Fruit fly (Drosophila melanogaster) whole organism, embryonic: ENCODE data around the gene Top3alpha.

Source experiments
- ATbp ChIP-seq: fragments of 200-800 bp; sonication (Bioruptor generic); optimal IDR thresholded peaks from 2 replicates; lab custom pipeline; 2017; ENCODE audit warnings: missing biosample characterization, mild to moderate bottlenecking, missing genetic modification characterization, missing genetic modification reagents
- CG10147 ChIP-seq: fragments of 200-800 bp; sonication (Bioruptor generic); optimal IDR thresholded peaks from 2 replicates; lab custom pipeline; 2019; ENCODE audit warnings: missing biosample characterization, mild to moderate bottlenecking, missing genetic modification characterization, moderate library complexity
- CG10274 ChIP-seq: fragments of 200-800 bp; sonication (Bioruptor generic); optimal IDR thresholded peaks from 3 replicates; lab custom pipeline; 2017; ENCODE audit warnings: missing biosample characterization, mild to moderate bottlenecking, missing genetic modification characterization
- CG10462 ChIP-seq: fragments of 200-800 bp; sonication (Bioruptor generic); optimal IDR thresholded peaks from 2 replicates; lab custom pipeline; 2016; ENCODE audit warnings: missing biosample characterization, missing genetic modification characterization
- CG10979 ChIP-seq: fragments of 200-800 bp; sonication (Bioruptor generic); optimal IDR thresholded peaks from 2 replicates; lab custom pipeline; 2018; ENCODE audit warnings: missing biosample characterization, mild to moderate bottlenecking, missing genetic modification characterization, moderate library complexity
- CG11085 ChIP-seq: fragments of 200-800 bp; sonication (Bioruptor generic); IDR thresholded peaks from 2 replicates; pipeline ENCODE4 v1.3.6; 2022; ENCODE audit warnings: missing biosample characterization, missing genetic modification characterization
- CG11723 ChIP-seq: fragments of 200-800 bp; sonication (Bioruptor generic); optimal IDR thresholded peaks from 2 replicates; lab custom pipeline; 2017; ENCODE audit warnings: missing biosample characterization, mild to moderate bottlenecking, missing genetic modification characterization
- CG13296 ChIP-seq: fragments of 200-800 bp; sonication (Bioruptor generic); optimal IDR thresholded peaks from 3 replicates; lab custom pipeline; 2018; ENCODE audit warnings: missing biosample characterization, mild to moderate bottlenecking, missing genetic modification characterization
- CG14441 ChIP-seq: fragments of 200-800 bp; sonication (Bioruptor generic); IDR thresholded peaks from 2 replicates; pipeline ENCODE4 v1.3.6; 2022; ENCODE audit warnings: missing biosample characterization, missing genetic modification characterization
- CG1529 ChIP-seq: fragments of 200-800 bp; sonication (Bioruptor generic); optimal IDR thresholded peaks from 3 replicates; lab custom pipeline; 2018; ENCODE audit warnings: missing biosample characterization, missing genetic modification characterization
- CG15601 ChIP-seq: fragments of 200-800 bp; sonication (Bioruptor generic); optimal IDR thresholded peaks from 3 replicates; lab custom pipeline; 2019; ENCODE audit warnings: missing biosample characterization, mild to moderate bottlenecking, missing genetic modification characterization, moderate library complexity
- CG1602 ChIP-seq: fragments of 200-800 bp; sonication (Bioruptor generic); optimal IDR thresholded peaks from 3 replicates; lab custom pipeline; 2016; ENCODE audit warnings: missing biosample characterization, missing genetic modification characterization
- CG1792 ChIP-seq: fragments of 200-800 bp; sonication (Bioruptor generic); optimal IDR thresholded peaks from 2 replicates; lab custom pipeline; 2016; ENCODE audit warnings: missing biosample characterization, missing genetic modification characterization
- CG18262 ChIP-seq: fragments of 200-800 bp; optimal IDR thresholded peaks from 3 replicates; lab custom pipeline; 2019; ENCODE audit warnings: missing biosample characterization, mild to moderate bottlenecking, missing genetic modification characterization, moderate library complexity
- CG31441 ChIP-seq: fragments of 200-800 bp; sonication (Bioruptor generic); IDR thresholded peaks from 2 replicates; pipeline ENCODE4 v1.3.6; 2022; ENCODE audit warnings: missing biosample characterization, missing genetic modification characterization
- CG33213 ChIP-seq: fragments of 200-800 bp; sonication (Bioruptor generic); optimal IDR thresholded peaks from 3 replicates; lab custom pipeline; 2016; ENCODE audit warnings: missing biosample characterization, missing genetic modification characterization
- CG3726 ChIP-seq: fragments of 200-800 bp; sonication (Bioruptor generic); IDR thresholded peaks from 3 replicates; pipeline ENCODE4, ENCODE4 v1.3.6; 2022; ENCODE audit warnings: missing biosample characterization, missing genetic modification characterization
- CG3847 ChIP-seq: fragments of 200-800 bp; sonication (Bioruptor generic); IDR thresholded peaks from 2 replicates; pipeline ENCODE4 v1.3.6; 2022; ENCODE audit warnings: missing biosample characterization, missing genetic modification characterization
- CG4854 ChIP-seq: fragments of 200-800 bp; sonication (Bioruptor generic); optimal IDR thresholded peaks from 2 replicates; lab custom pipeline; 2016; ENCODE audit warnings: missing biosample characterization, missing genetic modification characterization, inconsistent platforms
- CG8089 ChIP-seq: fragments of 200-800 bp; sonication (Bioruptor generic); optimal IDR thresholded peaks from 3 replicates; lab custom pipeline; 2016; ENCODE audit warnings: missing biosample characterization, missing genetic modification characterization
- CG8290 ChIP-seq, 3 experiments: fragments of 200-800 bp; sonication (Bioruptor generic); optimal IDR thresholded peaks; 2 replicates each; lab custom pipeline; 2016 to 2019; ENCODE audit warnings: missing biosample characterization in 3 of 3, missing genetic modification characterization in 3 of 3, mild to moderate bottlenecking in 2 of 3, moderate library complexity in 1 of 3
- CrebB ChIP-seq: fragments of 200-800 bp; sonication (Bioruptor generic); optimal IDR thresholded peaks from 3 replicates; lab custom pipeline; 2018; ENCODE audit warnings: missing biosample characterization, mild to moderate bottlenecking, missing genetic modification characterization
- Doc2 ChIP-seq: fragments of 200-800 bp; sonication (Bioruptor generic); IDR thresholded peaks from 2 replicates; pipeline ENCODE4 v1.3.6; 2022; ENCODE audit warnings: missing biosample characterization, missing genetic modification characterization
- Doc3 ChIP-seq: fragments of 200-800 bp; sonication (Bioruptor generic); IDR thresholded peaks from 3 replicates; pipeline ENCODE4 v1.3.6; 2022; ENCODE audit warnings: missing biosample characterization, missing genetic modification characterization; ENCODE audit not compliant: partially characterized antibody
- Ets65A ChIP-seq: fragments of 200-800 bp; sonication (Bioruptor generic); peaks from one replicate; lab custom pipeline; 2016; ENCODE audit warnings: missing biosample characterization, missing genetic modification characterization
- HLH3B ChIP-seq: fragments of 200-800 bp; sonication (Bioruptor generic); IDR thresholded peaks from 2 replicates; pipeline ENCODE4 v1.3.6; 2022; ENCODE audit warnings: missing biosample characterization, missing genetic modification characterization
- Hsf ChIP-seq: fragments of 200-800 bp; sonication (Bioruptor generic); optimal IDR thresholded peaks from 3 replicates; lab custom pipeline; 2016; ENCODE audit warnings: missing biosample characterization, missing genetic modification characterization
- Lhr ChIP-seq: fragments of 200-800 bp; sonication (Bioruptor generic); optimal IDR thresholded peaks from 3 replicates; lab custom pipeline; 2017; ENCODE audit warnings: mild to moderate bottlenecking, missing biosample characterization, missing genetic modification reagents, missing genetic modification characterization
- Opbp ChIP-seq: fragments of 200-800 bp; sonication (Bioruptor generic); IDR thresholded peaks from 3 replicates; pipeline ENCODE4 v1.3.6; 2022; ENCODE audit warnings: missing biosample characterization, missing genetic modification characterization; ENCODE audit not compliant: partially characterized antibody
- Ravus ChIP-seq: fragments of 200-800 bp; sonication (Bioruptor generic); IDR thresholded peaks from 2 replicates; pipeline ENCODE4 v1.3.6; 2022; ENCODE audit warnings: missing biosample characterization, missing genetic modification characterization
- Sry-δ ChIP-seq: fragments of 200-800 bp; sonication (Bioruptor generic); optimal IDR thresholded peaks from 2 replicates; lab custom pipeline; 2016; ENCODE audit warnings: missing biosample characterization, missing genetic modification characterization
- TFAM ChIP-seq: fragments of 200-800 bp; sonication (Bioruptor generic); optimal IDR thresholded peaks from 2 replicates; lab custom pipeline; 2017; ENCODE audit warnings: missing biosample characterization, missing genetic modification characterization, inconsistent platforms
- ato ChIP-seq: fragments of 200-800 bp; sonication (Bioruptor generic); IDR thresholded peaks from 2 replicates; pipeline ENCODE4 v1.3.6; 2022; ENCODE audit warnings: missing biosample characterization, missing genetic modification characterization; ENCODE audit not compliant: partially characterized antibody
- bbx ChIP-seq: fragments of 200-800 bp; sonication (Bioruptor generic); IDR thresholded peaks from 2 replicates; pipeline ENCODE4 v1.3.6; 2022; ENCODE audit warnings: missing biosample characterization, missing genetic modification characterization; ENCODE audit not compliant: partially characterized antibody
- corto ChIP-seq: fragments of 200-800 bp; sonication (Bioruptor generic); optimal IDR thresholded peaks from 2 replicates; lab custom pipeline; 2016; ENCODE audit warnings: missing biosample characterization, mild to moderate bottlenecking, missing genetic modification characterization, moderate library complexity
- crp ChIP-seq, 2 experiments: fragments of 200-800 bp; sonication (Bioruptor generic); optimal IDR thresholded peaks; 2 replicates in 1 of 2; 3 replicates in 1 of 2; lab custom pipeline; 2017; ENCODE audit warnings: missing biosample characterization in 2 of 2, missing genetic modification characterization in 2 of 2, mild to moderate bottlenecking in 1 of 2, moderate library complexity in 1 of 2
- dimm ChIP-seq: fragments of 200-800 bp; sonication (Bioruptor generic); IDR thresholded peaks from 2 replicates; pipeline ENCODE4 v1.3.6; 2022; ENCODE audit warnings: missing biosample characterization, missing genetic modification characterization
- eyg ChIP-seq: fragments of 200-800 bp; sonication (Bioruptor generic); optimal IDR thresholded peaks from 3 replicates; lab custom pipeline; 2016; ENCODE audit warnings: missing biosample characterization, missing genetic modification characterization
- gro ChIP-seq: fragments of 200-800 bp; sonication (Bioruptor generic); optimal IDR thresholded peaks from 2 replicates; lab custom pipeline; 2016; ENCODE audit warnings: missing biosample characterization, missing genetic modification characterization
- h ChIP-seq: fragments of >200 bp; optimal IDR thresholded peaks from 2 replicates; lab custom pipeline; 2017
- maf-S ChIP-seq: fragments of 200-800 bp; sonication (Bioruptor generic); optimal IDR thresholded peaks from 2 replicates; lab custom pipeline; 2016; ENCODE audit warnings: missing biosample characterization, missing genetic modification characterization
- mirr ChIP-seq: fragments of 200-800 bp; sonication (Bioruptor generic); optimal IDR thresholded peaks from 3 replicates; lab custom pipeline; 2018; ENCODE audit warnings: missing biosample characterization, mild to moderate bottlenecking, missing genetic modification characterization
- peb ChIP-seq: fragments of 200-800 bp; sonication (Bioruptor generic); IDR thresholded peaks from 2 replicates; pipeline ENCODE4 v1.3.6; 2022; ENCODE audit warnings: missing biosample characterization, missing genetic modification characterization
- pros ChIP-seq: fragments of 200-800 bp; sonication (Bioruptor generic); optimal IDR thresholded peaks from 3 replicates; lab custom pipeline; 2019; ENCODE audit warnings: missing biosample characterization, mild to moderate bottlenecking, missing genetic modification characterization, moderate library complexity
- pum ChIP-seq: fragments of 200-800 bp; sonication (Bioruptor generic); optimal IDR thresholded peaks from 2 replicates; lab custom pipeline; 2016; ENCODE audit warnings: missing biosample characterization, missing genetic modification characterization
- pzg ChIP-seq: fragments of 200-800 bp; sonication (Bioruptor generic); optimal IDR thresholded peaks from 3 replicates; lab custom pipeline; 2018; ENCODE audit warnings: missing biosample characterization, mild to moderate bottlenecking, missing genetic modification characterization, moderate library complexity
- sna ChIP-seq: fragments of 200-800 bp; sonication (Bioruptor generic); IDR thresholded peaks from 2 replicates; pipeline ENCODE4 v1.3.6; 2022; ENCODE audit warnings: missing biosample characterization, missing genetic modification characterization; ENCODE audit not compliant: partially characterized antibody
- sug ChIP-seq: fragments of 200-800 bp; optimal IDR thresholded peaks from 2 replicates; lab custom pipeline; 2019; ENCODE audit warnings: missing biosample characterization, mild to moderate bottlenecking, missing genetic modification characterization, moderate library complexity
- tna ChIP-seq: fragments of 200-800 bp; sonication (Bioruptor generic); IDR thresholded peaks from 2 replicates; pipeline ENCODE4 v1.3.6; 2022; ENCODE audit warnings: missing biosample characterization, missing genetic modification characterization; ENCODE audit not compliant: partially characterized antibody
- vnd ChIP-seq: fragments of 200-800 bp; sonication (Bioruptor generic); IDR thresholded peaks from 3 replicates; pipeline ENCODE4 v1.3.6; 2022; ENCODE audit warnings: missing biosample characterization, missing genetic modification characterization; ENCODE audit not compliant: partially characterized antibody

The Top3alpha gene

DNA sequence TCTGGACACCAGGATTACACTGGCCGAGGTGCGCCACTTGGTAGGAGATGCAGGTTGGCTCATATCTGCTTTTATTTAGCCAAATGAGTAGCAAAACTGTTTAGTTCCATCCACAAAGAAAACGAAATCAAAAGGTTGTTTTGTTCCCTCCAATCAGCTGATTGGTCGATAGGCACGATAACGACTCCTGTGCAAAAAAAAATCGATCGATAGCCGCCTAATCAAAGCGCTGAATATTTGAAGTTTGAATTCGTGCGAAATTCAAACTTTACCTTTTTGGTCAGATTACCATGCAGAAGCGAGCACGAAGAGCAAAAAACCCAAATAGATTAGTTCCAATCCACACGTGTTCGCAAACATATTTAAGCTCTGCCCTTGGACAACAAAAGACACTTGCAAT is 13.4 kb upstream of the Top3alpha start, which contains the start of the genes CG10195 and CG13084 (continued):
- TF ChIP-seq CG33213 (GFP tag; lab: Kevin White, UChicago) (no peak), CG8290 (GFP tag; optimal IDR thresholded peaks at IDR 0.05; lab: Kevin White, UChicago) (no peak), CG8290 (tag; optimal IDR thresholded peaks at IDR 0.05; lab: Kevin White, UChicago) (no peak), sna (peak; percentile 74), CG10274 (GFP tag; lab: Kevin White, UChicago) (no peak), Sry-δ (GFP tag; lab: Kevin White, UChicago) (peak; percentile 10), eyg (GFP tag; lab: Kevin White, UChicago) (no peak), pzg (GFP tag; lab: Kevin White, UChicago) (peak; percentile 15), h (lab: Kevin White, UChicago) (no peak), Lhr (GFP tag; lab: Kevin White, UChicago) (no peak), CG14441 (GFP tag; lab: Robert Waterston, UW) (no peak), Ravus (GFP tag; lab: Robert Waterston, UW) (no peak), ato (GFP tag; lab: Robert Waterston, UW) (0 out of 2 replicates have a peak, but pooled peaks have one; percentile 34), Doc2 (GFP tag; lab: Robert Waterston, UW) (no peak), TFAM (GFP tag; lab: Kevin White, UChicago) (no peak), CG4854 (GFP tag; lab: Kevin White, UChicago) (no peak), ATbp (no peak), CG31441 (GFP tag; lab: Robert Waterston, UW) (no peak), CG13296 (GFP tag; lab: Kevin White, UChicago) (no peak), CG10462 (GFP tag; lab: Kevin White, UChicago) (no peak), CG10147 (GFP tag; lab: Kevin White, UChicago) (no peak), peb (GFP tag; lab: Robert Waterston, UW) (no peak), CG18262 (tag; lab: Kevin White, UChicago) (no peak), Doc3 (GFP tag; lab: Robert Waterston, UW) (peak; percentile 44; the same call in 2 of the 3 replicates), CG10979 (tag; lab: Kevin White, UChicago) (no peak), mirr (GFP tag; lab: Kevin White, UChicago) (no peak), dimm (no peak), CG3726 (GFP tag; lab: Robert Waterston, UW) (no peak), sug (tag; lab: Kevin White, UChicago) (no peak), Opbp (peak; percentile 32; the same call in 1 of the 3 replicates), Hsf (GFP tag; lab: Kevin White, UChicago) (no peak), CrebB (tag; lab: Kevin White, UChicago) (no peak), CG1602 (no peak), CG1792 (GFP tag; lab: Kevin White, UChicago) (no peak), CG15601 (tag; lab: Kevin White, UChicago) (no peak), pros (GFP tag; lab: Kevin White, UChicago) (no peak), corto (GFP tag; lab: Kevin White, UChicago) (no peak), bbx (GFP tag; lab: Robert Waterston, UW) (peak; percentile 62; the same call in 1 of the 2 replicates), tna (GFP tag; lab: Robert Waterston, UW) (0 out of 2 replicates have a peak, but pooled peaks have one; percentile 54), crp (GFP tag; optimal IDR thresholded peaks at IDR 0.05; lab: Kevin White, UChicago) (peak in 1 of 2 experiments; percentile 81), vnd (GFP tag; lab: Robert Waterston, UW) (0 out of 3 replicates have a peak, but pooled peaks have one; percentile 20), CG11085 (no peak), CG11723 (GFP tag; lab: Kevin White, UChicago) (no peak), gro (GFP tag; lab: Kevin White, UChicago) (no peak), Ets65A (GFP tag; lab: Kevin White, UChicago) (no peak), CG3847 (GFP tag; lab: Robert Waterston, UW) (no peak), pum (GFP tag; lab: Kevin White, UChicago) (no peak), CG8089 (GFP tag; lab: Kevin White, UChicago) (no peak), CG1529 (GFP tag; lab: Kevin White, UChicago) (no peak), HLH3B (GFP tag; lab: Robert Waterston, UW) (no peak), maf-S (GFP tag; lab: Kevin White, UChicago) (no peak)
- TF ChIP-seq, all 482 proteins: peak for 28
